Worm (Caenorhabditis elegans): Measurements from ENCODE around the gene tomm-7.

ce11 chrIII:7834848-7835247 lies 24.6 kb upstream of the tomm-7 start:
- no peak for TF ChIP-seq ztf-11 (tag; optimal IDR thresholded peaks at IDR 0.05)
- TF ChIP-seq nhr-237 (tag; optimal IDR thresholded peaks at IDR 0.05) = no peak
- no peak for TF ChIP-seq mab-5 (tag; optimal IDR thresholded peaks at IDR 0.05)
- no peak for TF ChIP-seq ces-1 (GFP tag; optimal IDR thresholded peaks at IDR 0.05)
- TF ChIP-seq nhr-12 (tag; optimal IDR thresholded peaks at IDR 0.05) = no peak
- no peak for TF ChIP-seq tbx-8 (GFP tag; optimal IDR thresholded peaks at IDR 0.05)
- TF ChIP-seq unc-62 (GFP tag; optimal IDR thresholded peaks at IDR 0.05) = no peak
- TF ChIP-seq pha-4 (tag; optimal IDR thresholded peaks at IDR 0.05) = no peak
- TF ChIP-seq unc-39 (tag; optimal IDR thresholded peaks at IDR 0.05) = no peak

All from whole organism, mixed stage, embryonic.